Fruit fly (Drosophila melanogaster) whole organism, pupa: Measurements from ENCODE around the gene CG8202.

ENCODE experiments used
- CG12605 ChIP-seq: fragments of 200-800 bp; sonication (Bioruptor generic); IDR thresholded peaks from 2 replicates; pipeline ENCODE4 v1.3.6; 2022; ENCODE audit warnings: missing biosample characterization, missing genetic modification characterization
- CG14655 ChIP-seq: fragments of 200-800 bp; sonication (Bioruptor generic); optimal IDR thresholded peaks from 3 replicates; lab custom pipeline; 2017; ENCODE audit warnings: mild to moderate bottlenecking, missing biosample characterization, missing genetic modification reagents, missing genetic modification characterization
- CG17806 ChIP-seq: fragments of 200-800 bp; sonication (Bioruptor generic); optimal IDR thresholded peaks from 2 replicates; lab custom pipeline; 2018; ENCODE audit warnings: missing biosample characterization, mild to moderate bottlenecking, missing genetic modification characterization, moderate library complexity
- CG32121 ChIP-seq: fragments of 200-800 bp; sonication (Bioruptor generic); IDR thresholded peaks from 2 replicates; pipeline ENCODE4 v1.3.6; 2022; ENCODE audit warnings: missing biosample characterization, missing genetic modification characterization
- CG8159 ChIP-seq: fragments of 200-800 bp; sonication (Bioruptor generic); optimal IDR thresholded peaks from 3 replicates; lab custom pipeline; 2018; ENCODE audit warnings: missing biosample characterization, mild to moderate bottlenecking, missing genetic modification characterization, moderate library complexity
- CG8301 ChIP-seq: fragments of 200-800 bp; sonication (Bioruptor generic); optimal IDR thresholded peaks from 2 replicates; lab custom pipeline; 2018; ENCODE audit warnings: missing biosample characterization, mild to moderate bottlenecking, missing genetic modification characterization
- CG9948 ChIP-seq: fragments of 200-800 bp; sonication (Bioruptor generic); optimal IDR thresholded peaks from 2 replicates; lab custom pipeline; 2018; ENCODE audit warnings: missing biosample characterization, mild to moderate bottlenecking, missing genetic modification characterization, moderate library complexity
- D1 ChIP-seq: fragments of 200-800 bp; sonication (Bioruptor generic); optimal IDR thresholded peaks from 2 replicates; lab custom pipeline; 2018; ENCODE audit warnings: missing biosample characterization, mild to moderate bottlenecking, missing genetic modification characterization, moderate library complexity
- EcR ChIP-seq: fragments of 200-800 bp; sonication (Bioruptor generic); optimal IDR thresholded peaks from 3 replicates; lab custom pipeline; 2019; ENCODE audit warnings: missing biosample characterization, missing genetic modification characterization, mild to moderate bottlenecking, moderate library complexity, missing genetic modification reagents
- Pif1B ChIP-seq: fragments of 200-800 bp; sonication (Bioruptor generic); optimal IDR thresholded peaks from 3 replicates; lab custom pipeline; 2016; ENCODE audit warnings: missing biosample characterization, missing genetic modification characterization
- fd96Ca ChIP-seq: fragments of 200-800 bp; sonication (Bioruptor generic); IDR thresholded peaks from 3 replicates; pipeline ENCODE4 v1.3.6; 2022; ENCODE audit warnings: missing biosample characterization, missing genetic modification characterization
- rn ChIP-seq: fragments of 200-800 bp; sonication (Bioruptor generic); IDR thresholded peaks from 2 replicates; pipeline ENCODE4 v1.3.6; 2022; ENCODE audit warnings: missing biosample characterization, missing genetic modification characterization

DNA sequence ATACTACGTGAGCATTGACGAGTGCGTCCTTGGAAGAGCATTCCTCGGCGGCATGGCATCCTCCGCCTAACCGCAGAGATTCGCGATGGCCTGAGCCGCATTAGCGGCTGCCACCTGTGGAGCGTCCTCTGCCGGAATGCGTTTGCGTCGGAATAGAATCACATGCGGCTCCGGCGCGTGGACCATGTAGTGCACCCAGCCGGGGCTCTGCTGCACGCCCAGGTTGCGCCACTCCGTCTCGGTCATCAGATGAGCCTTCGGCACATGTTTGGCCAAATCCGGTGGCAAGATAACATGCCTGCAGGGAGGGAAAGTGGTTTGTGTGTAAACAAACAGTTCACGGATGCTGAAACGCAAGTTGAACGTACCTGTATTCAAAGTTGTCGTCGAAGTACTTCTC, 16.5 kb upstream of the CG8202 start:
- TF ChIP-seq EcR (GFP tag; lab: Kevin White, UChicago) (no peak), CG8159 (tag; lab: Kevin White, UChicago) (no peak), CG8301 (tag; lab: Kevin White, UChicago) (no peak), CG32121 (GFP tag; lab: Robert Waterston, UW) (no peak), fd96Ca (no peak), D1 (no peak), CG9948 (tag; lab: Kevin White, UChicago) (no peak), CG12605 (GFP tag; lab: Robert Waterston, UW) (peak; percentile 55; the same call in 1 of the 2 replicates), CG14655 (GFP tag; lab: Kevin White, UChicago) (no peak), Pif1B (no peak), CG17806 (no peak), rn (GFP tag; lab: Robert Waterston, UW) (no peak)
